Worm (Caenorhabditis elegans) whole organism, L1 larva: Measurements from ENCODE around the gene cex-2.

ENCODE experiments used
- C04F5.9 ChIP-seq: sonication (generic microtip); optimal IDR thresholded peaks from 2 replicates; lab custom pipeline; 2016; ENCODE audit warnings: missing genetic modification characterization, missing compliant biosample characterization
- C16A3.4 ChIP-seq: fragments of 150-350 bp; optimal IDR thresholded peaks from 2 replicates; lab custom pipeline; 2014; ENCODE audit warnings: missing biosample characterization, missing genetic modification characterization
- C34B4.2 ChIP-seq: sonication (generic microtip); optimal IDR thresholded peaks from 2 replicates; lab custom pipeline; 2017; ENCODE audit warnings: mild to moderate bottlenecking, missing genetic modification characterization, missing compliant biosample characterization
- Y116A8C.19 ChIP-seq: sonication (generic microtip); optimal IDR thresholded peaks from 2 replicates; lab custom pipeline; 2016; ENCODE audit warnings: missing compliant biosample characterization, missing genetic modification characterization, borderline replicate concordance
- aha-1 ChIP-seq: fragments of 150-350 bp; optimal IDR thresholded peaks from 2 replicates; lab custom pipeline; 2014; ENCODE audit warnings: missing biosample characterization, missing genetic modification characterization
- alr-1 ChIP-seq: fragments of 200-800 bp; sonication (Bioruptor generic); optimal IDR thresholded peaks from 2 replicates; lab custom pipeline; 2018; ENCODE audit warnings: borderline replicate concordance, mild to moderate bottlenecking, missing genetic modification characterization, missing compliant biosample characterization
- blmp-1 ChIP-seq: fragments of 150-350 bp; optimal IDR thresholded peaks from 2 replicates; lab custom pipeline; 2014; ENCODE audit warnings: missing biosample characterization, missing genetic modification characterization
- ceh-88 ChIP-seq: fragments of 200-800 bp; sonication (Bioruptor generic); IDR thresholded peaks from 2 replicates; pipeline ENCODE4 v1.3.6; 2022; ENCODE audit warnings: missing genetic modification characterization, missing compliant biosample characterization
- ceh-90 ChIP-seq: sonication (generic microtip); optimal IDR thresholded peaks from 2 replicates; lab custom pipeline; 2016; ENCODE audit warnings: missing genetic modification characterization, missing compliant biosample characterization
- dpl-1 ChIP-seq, 3 experiments: fragments of 150-350 bp in 2 of 3; sonication (generic microtip) in 1 of 3; optimal IDR thresholded peaks; 2 replicates each; lab custom pipeline; 2014 to 2017; ENCODE audit warnings: missing biosample characterization in 3 of 3, missing genetic modification characterization in 3 of 3, missing genetic modification reagents in 3 of 3
- efl-1 ChIP-seq, 4 experiments: fragments of 150-350 bp; optimal IDR thresholded peaks in 3 of 4; peaks in 1 of 4; 1 replicate in 1 of 4; 2 replicates in 3 of 4; lab custom pipeline; 2014; ENCODE audit warnings: missing biosample characterization in 2 of 4, missing genetic modification characterization in 2 of 4, missing genetic modification reagents in 2 of 4
- efl-3 ChIP-seq: fragments of 200-800 bp; sonication (Bioruptor generic); optimal IDR thresholded peaks from 2 replicates; lab custom pipeline; 2018; ENCODE audit warnings: mild to moderate bottlenecking, missing genetic modification characterization, missing compliant biosample characterization
- egl-13 ChIP-seq: sonication (generic microtip); optimal IDR thresholded peaks from 2 replicates; lab custom pipeline; 2016; ENCODE audit warnings: missing genotype, missing genetic modification reagents, missing genetic modification characterization, missing compliant biosample characterization
- elt-2 ChIP-seq: sonication (generic microtip); optimal IDR thresholded peaks from 2 replicates; lab custom pipeline; 2016; ENCODE audit warnings: missing genetic modification characterization, mild to moderate bottlenecking, inconsistent platforms, missing compliant biosample characterization, missing genetic modification reagents
- elt-3 ChIP-seq, 6 experiments: fragments of 150-350 bp in 1 of 6; sonication (generic microtip); optimal IDR thresholded peaks; 2 replicates each; lab custom pipeline; 2017 to 2018; ENCODE audit warnings: missing biosample characterization in 6 of 6, missing genetic modification characterization in 6 of 6, inconsistent platforms in 1 of 6
- ets-5 ChIP-seq: fragments of 200-800 bp; sonication (Bioruptor generic); IDR thresholded peaks from 2 replicates; pipeline ENCODE4 v1.3.6; 2022; ENCODE audit warnings: missing genetic modification characterization, missing compliant biosample characterization
- fkh-10 ChIP-seq: sonication (generic microtip); optimal IDR thresholded peaks from 2 replicates; lab custom pipeline; 2017; ENCODE audit warnings: missing biosample characterization, missing genetic modification reagents, missing genetic modification characterization
- fkh-4 ChIP-seq: sonication (generic microtip); optimal IDR thresholded peaks from 2 replicates; lab custom pipeline; 2016; ENCODE audit warnings: missing compliant biosample characterization, missing genetic modification characterization, borderline replicate concordance
- grh-1 ChIP-seq: fragments of 200-800 bp; sonication (Bioruptor generic); IDR thresholded peaks from 2 replicates; pipeline ENCODE4 v1.3.6; 2022; ENCODE audit warnings: missing genetic modification reagents, missing genetic modification characterization, missing compliant biosample characterization
- hpl-2 ChIP-seq: fragments of 150-350 bp; optimal IDR thresholded peaks from 2 replicates; lab custom pipeline; 2014; ENCODE audit warnings: missing biosample characterization, missing genetic modification reagents, missing genetic modification characterization
- lin-14 ChIP-seq: fragments of 200-800 bp; sonication (Bioruptor generic); optimal IDR thresholded peaks from 2 replicates; lab custom pipeline; 2018; ENCODE audit warnings: mild to moderate bottlenecking, missing genetic modification characterization, moderate library complexity, missing compliant biosample characterization
- lin-35 ChIP-seq, 2 experiments: fragments of 150-350 bp; optimal IDR thresholded peaks; 2 replicates each; lab custom pipeline; 2014; ENCODE audit warnings: missing biosample characterization in 2 of 2, missing genetic modification characterization in 2 of 2, missing genetic modification reagents in 2 of 2
- lin-39 ChIP-seq: fragments of 150-350 bp; optimal IDR thresholded peaks from 2 replicates; lab custom pipeline; 2014; ENCODE audit warnings: missing biosample characterization, missing genetic modification reagents, missing genetic modification characterization
- lsy-2 ChIP-seq, 2 experiments: fragments of 150-350 bp; optimal IDR thresholded peaks; 2 replicates each; lab custom pipeline; 2014; ENCODE audit warnings: missing biosample characterization in 2 of 2, missing genetic modification characterization in 2 of 2
- mep-1 ChIP-seq: fragments of 150-350 bp; optimal IDR thresholded peaks from 2 replicates; lab custom pipeline; 2014; ENCODE audit warnings: missing biosample characterization, missing genetic modification characterization
- nhr-19 ChIP-seq: fragments of 200-800 bp; sonication (Bioruptor generic); conservative IDR thresholded peaks from 2 replicates; pipeline ENCODE4 v1.3.6; 2022; ENCODE audit warnings: missing genetic modification characterization, missing compliant biosample characterization
- nhr-20 ChIP-seq: sonication (generic microtip); optimal IDR thresholded peaks from 2 replicates; lab custom pipeline; 2016; ENCODE audit warnings: mild to moderate bottlenecking, missing genetic modification characterization, missing compliant biosample characterization
- nhr-237 ChIP-seq: fragments of 150-350 bp; optimal IDR thresholded peaks from 2 replicates; lab custom pipeline; 2014; ENCODE audit warnings: missing biosample characterization, missing genetic modification characterization
- nhr-28 ChIP-seq: fragments of 150-350 bp; optimal IDR thresholded peaks from 2 replicates; lab custom pipeline; 2014; ENCODE audit warnings: missing biosample characterization, missing genetic modification characterization
- nhr-47 ChIP-seq: sonication (generic microtip); optimal IDR thresholded peaks from 2 replicates; lab custom pipeline; 2016; ENCODE audit warnings: mild to moderate bottlenecking, missing genetic modification characterization, moderate library complexity, missing compliant biosample characterization
- nhr-77 ChIP-seq: fragments of 150-350 bp; optimal IDR thresholded peaks from 2 replicates; lab custom pipeline; 2014; ENCODE audit warnings: missing biosample characterization, missing genetic modification characterization
- nhr-85 ChIP-seq: sonication (generic microtip); peaks from one replicate; lab custom pipeline; 2016; ENCODE audit warnings: missing genetic modification characterization, inconsistent platforms, missing compliant biosample characterization
- pag-3 ChIP-seq: sonication (generic microtip); optimal IDR thresholded peaks from 2 replicates; lab custom pipeline; 2017; ENCODE audit warnings: missing genetic modification characterization, mild to moderate bottlenecking, missing compliant biosample characterization, antibody characterized with exemption, borderline replicate concordance; ENCODE audit not compliant: insufficient read depth
- pqm-1 ChIP-seq: sonication (generic microtip); optimal IDR thresholded peaks from 3 replicates; lab custom pipeline; 2017; ENCODE audit warnings: missing biosample characterization, missing genetic modification characterization
- rnt-1 ChIP-seq: sonication (generic microtip); optimal IDR thresholded peaks from 2 replicates; lab custom pipeline; 2016; ENCODE audit warnings: mild to moderate bottlenecking, missing genetic modification characterization, moderate library complexity, missing compliant biosample characterization
- skn-1 ChIP-seq: fragments of 150-350 bp; optimal IDR thresholded peaks from 2 replicates; lab custom pipeline; 2014; ENCODE audit warnings: missing biosample characterization, missing genetic modification characterization
- snpc-4 ChIP-seq: fragments of 150-350 bp; optimal IDR thresholded peaks from 2 replicates; lab custom pipeline; 2014; ENCODE audit warnings: missing biosample characterization, missing genetic modification characterization
- snu-23 ChIP-seq: sonication (generic microtip); optimal IDR thresholded peaks from 2 replicates; lab custom pipeline; 2016; ENCODE audit warnings: missing genetic modification characterization, missing compliant biosample characterization
- sup-37 ChIP-seq: fragments of 200-800 bp; sonication (Bioruptor generic); optimal IDR thresholded peaks from 2 replicates; lab custom pipeline; 2018; ENCODE audit warnings: mild to moderate bottlenecking, missing genetic modification characterization, missing compliant biosample characterization
- swsn-7 ChIP-seq: sonication (generic microtip); optimal IDR thresholded peaks from 2 replicates; lab custom pipeline; 2016; ENCODE audit warnings: missing genetic modification characterization, missing compliant biosample characterization
- tbx-2 ChIP-seq: sonication (generic microtip); optimal IDR thresholded peaks from 2 replicates; lab custom pipeline; 2016; ENCODE audit warnings: missing genetic modification characterization, missing compliant biosample characterization
- unc-130 ChIP-seq: fragments of 150-350 bp; optimal IDR thresholded peaks from 2 replicates; lab custom pipeline; 2017; ENCODE audit warnings: missing biosample characterization, missing genetic modification characterization, inconsistent platforms
- unc-30 ChIP-seq: sonication (generic microtip); optimal IDR thresholded peaks from 2 replicates; lab custom pipeline; 2017; ENCODE audit warnings: missing biosample characterization, missing genetic modification characterization
- unc-62 ChIP-seq: fragments of 150-350 bp; optimal IDR thresholded peaks from 2 replicates; lab custom pipeline; 2014; ENCODE audit warnings: missing biosample characterization, missing genetic modification reagents, missing genetic modification characterization
- vab-15 ChIP-seq: sonication (generic microtip); optimal IDR thresholded peaks from 2 replicates; lab custom pipeline; 2017; ENCODE audit warnings: missing genotype, mild to moderate bottlenecking, missing genetic modification characterization, missing compliant biosample characterization
- xbp-1 ChIP-seq: sonication (generic microtip); optimal IDR thresholded peaks from 2 replicates; lab custom pipeline; 2016; ENCODE audit warnings: missing genetic modification characterization, missing compliant biosample characterization
- zag-1 ChIP-seq: fragments of 150-350 bp; optimal IDR thresholded peaks from 2 replicates; lab custom pipeline; 2014; ENCODE audit warnings: missing biosample characterization, missing genetic modification characterization
- ztf-11 ChIP-seq, 2 experiments: sonication (generic microtip); optimal IDR thresholded peaks; 2 replicates each; lab custom pipeline; 2016 to 2017; ENCODE audit warnings: missing genetic modification characterization in 2 of 2, missing biosample characterization in 1 of 2, missing compliant biosample characterization in 1 of 2
- ztf-4 ChIP-seq: fragments of 150-350 bp; optimal IDR thresholded peaks from 2 replicates; lab custom pipeline; 2014; ENCODE audit warnings: missing biosample characterization, missing genetic modification characterization

Gene cex-2

ce11 chrII:7816163-7816776, 18.9 kb downstream of the cex-2 start, which contains the start of gene cki-2:
Gene cki-2, plus strand, starts transcription at chrII:7816499.
- TF ChIP-seq efl-1 (optimal IDR thresholded peaks at IDR 0.05; lab: Kevin White, UChicago) (peak; percentile 21 to 64), efl-1 (GFP tag; optimal IDR thresholded peaks at IDR 0.05 in 1 of 2; lab: Kevin White, UChicago) (peak; percentile 72 to 93), C04F5.9 (tag; lab: Kevin White, UChicago) (no peak), aha-1 (no peak), unc-30 (no peak), dpl-1 (GFP tag; optimal IDR thresholded peaks at IDR 0.05; lab: Kevin White, UChicago) (peak; percentile 23 to 84 (median 62)), ceh-88 (GFP tag; lab: Robert Waterston, UW) (no peak), lin-35 (GFP tag; optimal IDR thresholded peaks at IDR 0.05; lab: Kevin White, UChicago) (peak; percentile 63 to 73), blmp-1 (tag; lab: Kevin White, UChicago) (peak; percentile 41), alr-1 (tag; lab: Kevin White, UChicago) (no peak), fkh-10 (GFP tag; lab: Kevin White, UChicago) (no peak), snu-23 (GFP tag; lab: Kevin White, UChicago) (peak; percentile 14), elt-2 (tag; lab: Kevin White, UChicago) (peak; percentile 5), rnt-1 (tag; lab: Kevin White, UChicago) (no peak), lsy-2 (tag; optimal IDR thresholded peaks at IDR 0.05; lab: Kevin White, UChicago) (peak in 1 of 2 experiments; percentile 49), nhr-20 (tag; lab: Kevin White, UChicago) (peak; percentile 1), lin-14 (GFP tag; lab: Kevin White, UChicago) (peak; percentile 25), tbx-2 (no peak), xbp-1 (tag; lab: Kevin White, UChicago) (no peak), snpc-4 (no peak), hpl-2 (GFP tag; lab: Kevin White, UChicago) (no peak), zag-1 (no peak), fkh-4 (tag; lab: Kevin White, UChicago) (no peak)
- TF ChIP-seq, all 84 proteins: peak for 9

ce11 chrII:7815406-7815805, 19.8 kb downstream of the cex-2 start:
- peak; percentile 18 for TF ChIP-seq lin-14 (GFP tag; lab: Kevin White, UChicago)
- TF ChIP-seq rnt-1 (tag; lab: Kevin White, UChicago) = no peak
- peak; percentile 54 for TF ChIP-seq vab-15 (tag; lab: Kevin White, UChicago)
- TF ChIP-seq aha-1 = no peak
- TF ChIP-seq lin-39 (tag; lab: Kevin White, UChicago) = no peak
- TF ChIP-seq mep-1 (tag; lab: Kevin White, UChicago) = peak; percentile 9
- no peak for TF ChIP-seq ets-5 (GFP tag; lab: Robert Waterston, UW)
- TF ChIP-seq blmp-1 (tag; lab: Kevin White, UChicago) = no peak
- TF ChIP-seq swsn-7 = no peak
- no peak for TF ChIP-seq elt-3 (tag; optimal IDR thresholded peaks at IDR 0.05; lab: Kevin White, UChicago)
- TF ChIP-seq fkh-10 (GFP tag; lab: Kevin White, UChicago) = no peak
- TF ChIP-seq unc-62 = no peak
- no peak for TF ChIP-seq sup-37 (GFP tag; lab: Kevin White, UChicago)
- no peak for TF ChIP-seq egl-13
- TF ChIP-seq ceh-90 = no peak
- no peak for TF ChIP-seq alr-1 (tag; lab: Kevin White, UChicago)
- no peak for TF ChIP-seq snu-23 (GFP tag; lab: Kevin White, UChicago)
- TF ChIP-seq ztf-4 (tag; lab: Kevin White, UChicago) = no peak
- TF ChIP-seq unc-130 (tag; lab: Kevin White, UChicago) = no peak
- peak; percentile 61 for TF ChIP-seq nhr-85
- no peak for TF ChIP-seq grh-1
- no peak for TF ChIP-seq skn-1 (tag; lab: Kevin White, UChicago)
- no peak for TF ChIP-seq C16A3.4 (tag; lab: Kevin White, UChicago)
- no peak for TF ChIP-seq pqm-1 (tag; lab: Kevin White, UChicago)
- no peak for TF ChIP-seq Y116A8C.19 (tag; lab: Kevin White, UChicago)
- no peak for TF ChIP-seq pag-3 (tag; lab: Kevin White, UChicago)
- TF ChIP-seq ztf-11 (tag; optimal IDR thresholded peaks at IDR 0.05; lab: Kevin White, UChicago) = peak in 1 of 2 experiments; percentile 85
- no peak for TF ChIP-seq nhr-28 (tag; lab: Kevin White, UChicago)
- no peak for TF ChIP-seq nhr-47 (tag; lab: Kevin White, UChicago)
- no peak for TF ChIP-seq C34B4.2 (tag; lab: Kevin White, UChicago)
- TF ChIP-seq efl-3 (GFP tag; lab: Kevin White, UChicago) = no peak
- peak; percentile 79 for TF ChIP-seq tbx-2
- TF ChIP-seq C04F5.9 (tag; lab: Kevin White, UChicago) = no peak
- TF ChIP-seq dpl-1 (GFP tag; optimal IDR thresholded peaks at IDR 0.05; lab: Kevin White, UChicago) = no peak
- no peak for TF ChIP-seq nhr-237 (tag; lab: Kevin White, UChicago)
- TF ChIP-seq nhr-19 = no peak
- TF ChIP-seq nhr-77 (tag; lab: Kevin White, UChicago) = no peak
